Worm (Caenorhabditis elegans): ENCODE results near the gene rfs-1.

The rfs-1 gene

ce11 chrIII:8242809-8243208 lies 16.5 kb downstream of the rfs-1 start, which contains the start of gene C02F5.12:
TSS of gene C02F5.12 (minus strand) at chrIII:8243029.
- TF ChIP-seq nhr-232 (tag; optimal IDR thresholded peaks at IDR 0.05) (peak; percentile 7), tbx-7 (tag; optimal IDR thresholded peaks at IDR 0.05) (no peak), ceh-30 (tag; optimal IDR thresholded peaks at IDR 0.05) (peak; percentile 100), hlh-30 (tag; optimal IDR thresholded peaks at IDR 0.05; ENCODE audit: insufficient read depth) (peak; percentile 31), ztf-16 (tag; optimal IDR thresholded peaks at IDR 0.05) (no peak)

- no peak for TF ChIP-seq madf-2 (tag; optimal IDR thresholded peaks at IDR 0.05)
- TF ChIP-seq C08G9.2 (tag; optimal IDR thresholded peaks at IDR 0.05), result no peak
- no peak for TF ChIP-seq lim-6 (tag; optimal IDR thresholded peaks at IDR 0.05)
- TF ChIP-seq hlh-6 (tag; optimal IDR thresholded peaks at IDR 0.05), result no peak
- TF ChIP-seq fkh-10 (GFP tag; optimal IDR thresholded peaks at IDR 0.05), result no peak
- TF ChIP-seq ets-4 (tag; optimal IDR thresholded peaks at IDR 0.05), result no peak
Observed at ce11 chrIII:8244052-8244451, 17.8 kb downstream of the rfs-1 start, which contains the start of the genes pbs-6 and cids-1. TSS of gene pbs-6 (minus strand) at chrIII:8244092. TSS of gene cids-1 (plus strand) at chrIII:8244445.

ce11 chrIII:8245591-8245990 lies 19.3 kb downstream of the rfs-1 start, which contains the start of gene C02F5.3:
TSS of gene C02F5.3 (plus strand) at chrIII:8245891.
- TF ChIP-seq lim-6 (tag; optimal IDR thresholded peaks at IDR 0.05) (no peak), hlh-13 (GFP tag; optimal IDR thresholded peaks at IDR 0.05) (no peak), K09A11.1 (tag; optimal IDR thresholded peaks at IDR 0.05; ENCODE audit: insufficient read depth) (no peak), ref-2 (tag; optimal IDR thresholded peaks at IDR 0.05) (no peak), pat-9 (tag; optimal IDR thresholded peaks at IDR 0.05) (no peak), ceh-30 (tag; optimal IDR thresholded peaks at IDR 0.05) (no peak), nhr-232 (tag; optimal IDR thresholded peaks at IDR 0.05) (no peak), T23F11.4 (GFP tag; optimal IDR thresholded peaks at IDR 0.05) (no peak), ama-1 (optimal IDR thresholded peaks at IDR 0.05) (no peak), ztf-16 (tag; optimal IDR thresholded peaks at IDR 0.05) (no peak), tbx-7 (tag; optimal IDR thresholded peaks at IDR 0.05) (no peak)

ce11 chrIII:8247051-8247450 lies 20.8 kb downstream of the rfs-1 start, which contains the start of gene C02F5.13:
TSS of gene C02F5.13 (plus strand) at chrIII:8247351.
- TF ChIP-seq elt-2 (tag; optimal IDR thresholded peaks at IDR 0.05), result no peak
- TF ChIP-seq ttx-3 (tag; optimal IDR thresholded peaks at IDR 0.05), result no peak
- TF ChIP-seq hlh-13 (GFP tag; optimal IDR thresholded peaks at IDR 0.05), result no peak

ce11 chrIII:8249381-8249780 lies 23.1 kb downstream of the rfs-1 start, which contains the start of the genes C02F5.10 and C02F5.2:
TSS of gene C02F5.10 (minus strand) at chrIII:8249481.
TSS of gene C02F5.2 (plus strand) at chrIII:8249619.
- TF ChIP-seq ceh-34 (tag; optimal IDR thresholded peaks at IDR 0.05), result no peak
- no peak for TF ChIP-seq hlh-15 (tag; optimal IDR thresholded peaks at IDR 0.05)
- TF ChIP-seq ceh-6 (GFP tag; optimal IDR thresholded peaks at IDR 0.05), result no peak
- TF ChIP-seq unc-42 (tag; optimal IDR thresholded peaks at IDR 0.05), result no peak
- no peak for TF ChIP-seq unc-3 (GFP tag; conservative IDR thresholded peaks at IDR 0.05)
- TF ChIP-seq unc-3 (tag; optimal IDR thresholded peaks at IDR 0.05), result no peak
- TF ChIP-seq odd-2 (tag; optimal IDR thresholded peaks at IDR 0.05), result no peak
- TF ChIP-seq hlh-6 (tag; optimal IDR thresholded peaks at IDR 0.05), result no peak
- no peak for TF ChIP-seq ceh-48 (tag; optimal IDR thresholded peaks at IDR 0.05)
- no peak for TF ChIP-seq pha-2 (tag; optimal IDR thresholded peaks at IDR 0.05)
- no peak for TF ChIP-seq elt-2 (tag; optimal IDR thresholded peaks at IDR 0.05)
- TF ChIP-seq Y22D7AL.16 (tag; optimal IDR thresholded peaks at IDR 0.05), result no peak
- no peak for TF ChIP-seq gmeb-2 (tag; optimal IDR thresholded peaks at IDR 0.05)
- no peak for TF ChIP-seq ceh-2 (tag; optimal IDR thresholded peaks at IDR 0.05)

- TF ChIP-seq ceh-2 (tag; optimal IDR thresholded peaks at IDR 0.05), result peak; percentile 68
- TF ChIP-seq madf-2 (tag; optimal IDR thresholded peaks at IDR 0.05), result peak; percentile 20
- TF ChIP-seq fax-1 (tag; optimal IDR thresholded peaks at IDR 0.05), result peak; percentile 69
- TF ChIP-seq nhr-11 (tag; optimal IDR thresholded peaks at IDR 0.05), result no peak
- TF ChIP-seq ceh-14 (tag; optimal IDR thresholded peaks at IDR 0.05), result peak; percentile 69
- TF ChIP-seq tbx-7 (tag; optimal IDR thresholded peaks at IDR 0.05), result peak; percentile 25
- TF ChIP-seq ceh-48 (tag; optimal IDR thresholded peaks at IDR 0.05), result no peak
- no peak for TF ChIP-seq pqm-1 (tag; optimal IDR thresholded peaks at IDR 0.05)
- TF ChIP-seq ref-2 (tag; optimal IDR thresholded peaks at IDR 0.05), result no peak
- no peak for TF ChIP-seq hlh-13 (GFP tag; optimal IDR thresholded peaks at IDR 0.05)
- peak; percentile 10 for TF ChIP-seq rnt-1 (tag; optimal IDR thresholded peaks at IDR 0.05)
- TF ChIP-seq elt-2 (tag; optimal IDR thresholded peaks at IDR 0.05), result peak; percentile 79
- TF ChIP-seq pha-2 (tag; optimal IDR thresholded peaks at IDR 0.05), result peak; percentile 40
- TF ChIP-seq unc-42 (tag; optimal IDR thresholded peaks at IDR 0.05), result no peak
- peak; percentile 65 for TF ChIP-seq hlh-8 (tag; optimal IDR thresholded peaks at IDR 0.05)
- no peak for TF ChIP-seq hlh-6 (tag; optimal IDR thresholded peaks at IDR 0.05)
- no peak for TF ChIP-seq ceh-18 (tag; optimal IDR thresholded peaks at IDR 0.05)
- TF ChIP-seq pros-1 (tag; optimal IDR thresholded peaks at IDR 0.05), result no peak
- peak; percentile 82 for TF ChIP-seq tbx-2 (tag; optimal IDR thresholded peaks at IDR 0.05)
- TF ChIP-seq syd-9 (tag; optimal IDR thresholded peaks at IDR 0.05), result no peak
Observed at ce11 chrIII:8250007-8250683, 23.9 kb downstream of the rfs-1 start, which contains the start of gene knl-1. TSS of gene knl-1 (plus strand) at chrIII:8250632.

Data from whole organism, late embryonic.